Worm (Caenorhabditis elegans): ENCODE data around the gene T07C4.3.

Gene T07C4.3

ce11 chrIII:10329811-10330210, 22.1 kb upstream of the T07C4.3 start (continued):
- TF ChIP-seq tlp-1 (tag; optimal IDR thresholded peaks at IDR 0.05) (no peak), hpl-2 (GFP tag; optimal IDR thresholded peaks at IDR 0.05) (no peak), unc-86 (tag; optimal IDR thresholded peaks at IDR 0.05) (no peak), pqm-1 (tag; optimal IDR thresholded peaks at IDR 0.05) (no peak), grh-1 (GFP tag; IDR thresholded peaks at IDR 0.05) (no peak), xbp-1 (tag; optimal IDR thresholded peaks at IDR 0.05) (no peak), ztf-11 (tag; optimal IDR thresholded peaks at IDR 0.05) (no peak), mdl-1 (tag; optimal IDR thresholded peaks at IDR 0.05) (peak in 1 of 2 experiments; percentile 38), unc-62 (GFP tag; optimal IDR thresholded peaks at IDR 0.05) (no peak), sup-37 (GFP tag; optimal IDR thresholded peaks at IDR 0.05) (no peak), pax-3 (tag; optimal IDR thresholded peaks at IDR 0.05) (no peak), efl-1 (optimal IDR thresholded peaks at IDR 0.05) (no peak), efl-1 (GFP tag; optimal IDR thresholded peaks at IDR 0.05 in 1 of 2) (peak in 1 of 2 experiments; percentile 10), unc-130 (tag; optimal IDR thresholded peaks at IDR 0.05) (no peak), ceh-88 (GFP tag; IDR thresholded peaks at IDR 0.05) (no peak), hlh-4 (tag; optimal IDR thresholded peaks at IDR 0.05) (no peak), vab-15 (tag; optimal IDR thresholded peaks at IDR 0.05) (no peak), ets-5 (GFP tag; IDR thresholded peaks at IDR 0.05) (no peak), lsy-2 (tag; optimal IDR thresholded peaks at IDR 0.05) (peak in 1 of 2 experiments; percentile 6), ama-1 (optimal IDR thresholded peaks at IDR 0.05) (no peak), zip-4 (GFP tag; optimal IDR thresholded peaks at IDR 0.05) (no peak), nhr-71 (tag; optimal IDR thresholded peaks at IDR 0.05) (no peak), mab-9 (GFP tag; IDR thresholded peaks at IDR 0.05) (no peak), F16B12.6 (tag; optimal IDR thresholded peaks at IDR 0.05) (no peak), snpc-4 (tag; optimal IDR thresholded peaks at IDR 0.05) (no peak), zag-1 (tag; optimal IDR thresholded peaks at IDR 0.05) (no peak), ceh-8 (GFP tag; optimal IDR thresholded peaks at IDR 0.05) (no peak), nhr-11 (tag; optimal IDR thresholded peaks at IDR 0.05) (no peak)

- TF ChIP-seq pqm-1 (tag; optimal IDR thresholded peaks at IDR 0.05) (no peak), hlh-17 (GFP tag; optimal IDR thresholded peaks at IDR 0.05; ENCODE audit: borderline replicate concordance) (no peak), efl-1 (optimal IDR thresholded peaks at IDR 0.05) (no peak), efl-1 (GFP tag; optimal IDR thresholded peaks at IDR 0.05 in 1 of 2) (no peak), aha-1 (tag; optimal IDR thresholded peaks at IDR 0.05) (no peak), isw-1 (GFP tag; IDR thresholded peaks at IDR 0.05) (no peak), zag-1 (tag; optimal IDR thresholded peaks at IDR 0.05) (no peak), unc-130 (tag; optimal IDR thresholded peaks at IDR 0.05) (no peak), xbp-1 (tag; optimal IDR thresholded peaks at IDR 0.05) (no peak)
Observed at ce11 chrIII:10330372-10331062, 21.4 kb upstream of the T07C4.3 start, which contains the start of gene nex-2. Gene nex-2, minus strand, starts transcription at chrIII:10330422.

- peak; percentile 14 for TF ChIP-seq fos-1 (tag; optimal IDR thresholded peaks at IDR 0.05)
- peak; percentile 46 for TF ChIP-seq lin-14 (GFP tag; optimal IDR thresholded peaks at IDR 0.05)
- peak; percentile 67 for TF ChIP-seq nhr-85 (tag)
- TF ChIP-seq nhr-71 (tag; optimal IDR thresholded peaks at IDR 0.05) = peak; percentile 25
- TF ChIP-seq mep-1 (tag; optimal IDR thresholded peaks at IDR 0.05) = peak; percentile 38
- TF ChIP-seq tbx-2 (tag; optimal IDR thresholded peaks at IDR 0.05) = no peak
- peak; percentile 0 for TF ChIP-seq nhr-20 (tag; optimal IDR thresholded peaks at IDR 0.05)
- no peak for TF ChIP-seq xbp-1 (tag; optimal IDR thresholded peaks at IDR 0.05)
- TF ChIP-seq efl-1 (optimal IDR thresholded peaks at IDR 0.05) = peak in 1 of 2 experiments; percentile 1
- TF ChIP-seq efl-1 (GFP tag; optimal IDR thresholded peaks at IDR 0.05 in 1 of 2) = peak in 1 of 2 experiments; percentile 90
- TF ChIP-seq egl-13 (tag; optimal IDR thresholded peaks at IDR 0.05) = no peak
- peak in 1 of 2 experiments; percentile 19 for TF ChIP-seq lsy-2 (tag; optimal IDR thresholded peaks at IDR 0.05)
- TF ChIP-seq alr-1 (tag; optimal IDR thresholded peaks at IDR 0.05; ENCODE audit: borderline replicate concordance) = no peak
- TF ChIP-seq egl-27 (tag; optimal IDR thresholded peaks at IDR 0.05) = no peak
- peak in 1 of 2 experiments; percentile 4 for TF ChIP-seq lin-35 (GFP tag; optimal IDR thresholded peaks at IDR 0.05)
- 0 out of 2 replicates have a peak, but pooled peaks have one; percentile 16 for TF ChIP-seq isw-1 (GFP tag; IDR thresholded peaks at IDR 0.05)
- peak in 1 of 3 experiments; percentile 26 for TF ChIP-seq dpl-1 (GFP tag; optimal IDR thresholded peaks at IDR 0.05)
- no peak for TF ChIP-seq C04F5.9 (tag; optimal IDR thresholded peaks at IDR 0.05)
- TF ChIP-seq ama-1 (optimal IDR thresholded peaks at IDR 0.05) = no peak
- TF ChIP-seq snu-23 (GFP tag; optimal IDR thresholded peaks at IDR 0.05) = peak; percentile 14
- TF ChIP-seq nhr-11 (tag; optimal IDR thresholded peaks at IDR 0.05) = no peak
Observed at ce11 chrIII:10331232-10331631, 20.7 kb upstream of the T07C4.3 start.
